Fruit fly (Drosophila melanogaster) S2 (cell line): ENCODE data around the gene CG2260.

Experiments used
- CG8478 ChIP-seq: fragments of >200 bp; optimal IDR thresholded peaks from 2 replicates; lab custom pipeline; 2018
- CTCF ChIP-seq, 2 experiments: fragments of >200 bp; optimal IDR thresholded peaks; 2 replicates each; lab custom pipeline; 2018

Gene CG2260

DNA sequence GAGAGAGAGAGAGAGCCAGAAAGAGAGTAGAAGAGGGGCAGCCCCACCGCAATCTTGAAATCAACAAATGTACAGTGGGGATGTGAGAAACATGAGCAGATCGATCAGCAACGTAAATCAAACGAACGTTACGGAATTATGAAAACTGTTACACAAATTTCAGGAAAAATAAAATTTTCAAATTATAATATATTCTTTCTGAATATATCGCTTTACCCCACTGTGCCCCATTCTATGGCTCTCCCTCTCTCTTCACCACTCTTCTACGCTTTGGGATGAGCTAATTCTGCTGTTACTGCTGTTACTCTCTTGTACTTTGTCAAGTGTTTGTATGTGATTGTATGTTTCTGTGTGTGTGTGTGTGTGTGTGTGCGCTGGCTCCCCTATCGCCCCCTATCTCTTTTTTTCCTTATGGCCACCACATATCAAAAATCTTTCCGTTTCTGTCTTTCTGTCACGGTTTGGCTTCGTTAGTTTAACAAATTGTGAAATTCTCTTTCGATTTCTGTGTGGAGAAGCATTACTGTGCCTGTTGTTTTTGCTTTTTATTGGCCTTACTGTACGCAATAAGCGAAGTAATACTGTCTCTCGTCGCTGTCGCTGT lies 29.8 kb downstream of the CG2260 start:
- TF ChIP-seq CG8478 (lab: Kevin White, UChicago) (no peak), CTCF (optimal IDR thresholded peaks at IDR 0.05; lab: Kevin White, UChicago) (no peak)

DNA sequence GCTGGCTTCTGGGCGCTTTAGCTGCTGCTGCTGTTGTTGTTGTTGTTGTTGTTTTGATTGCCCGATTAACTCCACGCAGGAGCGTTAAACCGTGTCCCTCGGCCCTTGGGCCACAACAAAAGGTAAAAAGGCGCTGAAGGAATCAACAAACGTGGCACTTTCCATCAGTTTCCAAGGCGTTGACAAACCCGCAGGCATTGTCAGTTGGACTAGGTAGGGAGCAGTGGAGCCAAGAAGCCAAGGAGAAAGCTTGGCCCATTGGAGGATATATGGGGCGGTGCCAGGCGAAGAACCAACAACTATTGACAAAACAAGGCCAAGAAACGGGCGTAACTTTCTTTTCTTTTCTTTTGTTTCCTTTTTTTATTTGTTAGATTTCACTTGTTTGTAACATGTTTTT lies 33.8 kb downstream of the CG2260 start, which contains the start of gene CG2256:
CG2256 (minus strand) TSS at position 101 of the 400 bp plus-strand sequence.
- TF ChIP-seq CTCF (optimal IDR thresholded peaks at IDR 0.05; lab: Kevin White, UChicago) (no peak), CG8478 (lab: Kevin White, UChicago) (no peak)

DNA sequence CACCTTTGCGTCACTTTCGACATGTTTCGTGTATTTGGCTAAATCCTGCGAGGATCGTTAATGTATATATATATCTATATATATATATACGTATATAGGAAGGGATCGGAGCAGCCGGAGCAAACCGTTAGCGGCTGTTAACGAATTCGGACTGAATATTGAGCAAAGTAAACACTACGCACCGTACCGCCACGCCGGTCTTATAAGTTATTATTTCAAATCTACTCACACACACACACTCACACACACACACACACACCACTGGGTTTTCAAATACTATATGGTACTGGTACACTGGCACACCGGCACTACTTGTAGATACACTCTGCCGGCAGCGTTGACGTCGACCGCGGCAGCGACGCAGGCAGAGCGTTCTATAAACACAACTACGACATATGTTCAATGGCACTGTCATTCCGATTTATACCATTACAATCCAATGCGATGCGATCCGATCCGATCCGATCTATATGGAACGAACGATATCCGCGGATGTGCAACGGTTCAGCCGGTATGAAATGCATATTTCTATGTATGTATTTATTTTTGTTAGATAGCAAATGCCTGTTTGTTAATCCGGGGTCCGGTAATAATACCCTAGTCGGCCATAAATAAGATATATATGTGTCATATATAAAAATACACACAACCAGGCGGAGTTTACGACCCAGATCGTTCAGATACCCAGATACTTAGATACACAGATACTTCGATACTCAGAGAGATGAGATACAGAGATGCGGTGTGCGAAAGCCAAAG lies 39.3 kb downstream of the CG2260 start, which contains the start of gene Ldsdh1:
Ldsdh1 (minus strand) TSS at position 179 of the 759 bp plus-strand sequence.
- TF ChIP-seq CTCF (optimal IDR thresholded peaks at IDR 0.05; lab: Kevin White, UChicago): no peak
- no peak for TF ChIP-seq CG8478 (lab: Kevin White, UChicago)

DNA sequence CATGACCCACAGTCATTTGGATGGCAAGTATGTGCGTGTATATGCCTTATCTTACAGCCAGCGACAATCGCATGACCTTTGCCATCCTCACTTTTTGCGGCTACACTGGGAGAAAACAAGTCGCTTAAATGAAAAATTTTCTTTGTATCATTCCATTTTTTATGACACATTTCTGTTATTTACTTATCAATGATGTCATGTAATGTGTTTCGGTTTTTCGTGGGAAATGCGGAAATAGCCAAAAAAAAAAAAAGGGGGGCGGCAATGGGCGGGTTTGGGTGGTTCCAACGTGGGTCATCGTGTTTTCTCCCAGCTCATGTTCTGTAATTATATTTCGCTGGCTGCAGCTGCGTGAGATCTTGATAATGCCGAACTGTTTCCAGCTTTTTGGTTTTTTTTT lies 40.8 kb downstream of the CG2260 start:
- TF ChIP-seq CG8478 (lab: Kevin White, UChicago): no peak
- TF ChIP-seq CTCF (optimal IDR thresholded peaks at IDR 0.05; lab: Kevin White, UChicago): no peak

DNA sequence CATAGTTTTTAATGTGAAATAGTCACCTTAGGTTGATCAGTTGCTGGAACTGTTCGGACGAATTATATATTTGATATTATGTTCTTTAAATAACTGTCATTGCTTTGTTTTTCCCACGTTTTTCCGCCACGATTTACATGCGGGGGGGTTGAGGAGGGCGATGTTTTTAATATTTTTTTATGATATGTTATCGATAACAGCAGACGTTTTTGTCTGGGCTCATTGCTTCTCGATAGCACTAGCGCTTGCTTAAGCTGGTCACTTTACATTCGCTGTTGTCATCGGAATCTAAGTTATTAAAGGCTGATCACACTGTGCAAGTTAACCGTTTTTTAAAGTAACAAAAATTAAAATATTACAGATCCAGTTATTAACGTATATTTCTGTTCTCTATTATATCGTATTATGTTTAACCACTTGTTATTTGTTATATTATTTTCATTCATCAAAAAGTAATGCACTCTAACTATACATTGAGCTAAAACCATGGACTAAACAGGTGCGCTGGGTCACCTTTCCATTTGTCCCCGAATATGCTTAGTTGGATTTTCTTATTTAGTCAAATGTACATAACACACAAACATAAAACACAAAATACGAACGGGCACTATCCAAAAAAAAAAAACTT lies 45.5 kb downstream of the CG2260 start, which contains the start of the genes Upf2 and CG1571:
Upf2 (minus strand) TSS at position 167 of the 628 bp plus-strand sequence.
CG1571 (plus strand) TSS at position 578 of the 628 bp plus-strand sequence.
- no peak for TF ChIP-seq CG8478 (lab: Kevin White, UChicago)
- no peak for TF ChIP-seq CTCF (optimal IDR thresholded peaks at IDR 0.05; lab: Kevin White, UChicago)
